Worm (Caenorhabditis elegans): ENCODE results near the gene T24H7.2.

ce11 chrII:6235432-6236092 lies 11.5 kb upstream of the T24H7.2 start, which contains the start of gene T24H7.9:
- TF ChIP-seq ztf-29 (GFP tag; IDR thresholded peaks at IDR 0.05) (no peak), tab-1 (GFP tag; IDR thresholded peaks at IDR 0.05) (no peak), flt-1 (GFP tag; IDR thresholded peaks at IDR 0.05) (no peak), T22C8.4 (GFP tag; IDR thresholded peaks at IDR 0.05) (no peak), klf-2 (GFP tag; conservative IDR thresholded peaks at IDR 0.05) (no peak)
